Fruit fly (Drosophila melanogaster): ENCODE measurements around the gene Alr.

Alr gene

dm6 chrX:19730844-19731243 lies 17.3 kb upstream of the Alr start, which contains the start of gene AP-1-2beta (continued):
- TF ChIP-seq CG1832 (GFP tag; optimal IDR thresholded peaks at IDR 0.05) (no peak), CG13287 (GFP tag; IDR thresholded peaks at IDR 0.05; ENCODE audit: partially characterized antibody) (peak; percentile 57), Opbp (GFP tag; IDR thresholded peaks at IDR 0.05; ENCODE audit: partially characterized antibody) (no peak), CG4360 (GFP tag; IDR thresholded peaks at IDR 0.05) (no peak), cas (GFP tag; IDR thresholded peaks at IDR 0.05) (no peak), YL-1 (GFP tag; optimal IDR thresholded peaks at IDR 0.05) (peak; percentile 70), Hmr (GFP tag; optimal IDR thresholded peaks at IDR 0.05) (no peak), CG32772 (GFP tag; IDR thresholded peaks at IDR 0.05) (no peak), hkb (optimal IDR thresholded peaks at IDR 0.05) (no peak), hkb (GFP tag; IDR thresholded peaks at IDR 0.05) (no peak), Stat92E (GFP tag; optimal IDR thresholded peaks at IDR 0.05) (no peak), zfh1 (GFP tag; IDR thresholded peaks at IDR 0.05) (no peak), bowl (GFP tag; IDR thresholded peaks at IDR 0.05) (no peak), CG13296 (GFP tag; optimal IDR thresholded peaks at IDR 0.05) (no peak), Neu2 (GFP tag; optimal IDR thresholded peaks at IDR 0.05; ENCODE audit: borderline replicate concordance) (no peak), vnd (GFP tag; IDR thresholded peaks at IDR 0.05; ENCODE audit: partially characterized antibody) (no peak), corto (GFP tag; optimal IDR thresholded peaks at IDR 0.05) (no peak), CG11398 (GFP tag; optimal IDR thresholded peaks at IDR 0.05) (no peak), CG6689 (GFP tag; IDR thresholded peaks at IDR 0.05) (no peak), p53 (GFP tag; optimal IDR thresholded peaks at IDR 0.05) (no peak), ems (GFP tag; optimal IDR thresholded peaks at IDR 0.05) (no peak), Pdp1 (GFP tag; optimal IDR thresholded peaks at IDR 0.05) (no peak), org-1 (GFP tag; optimal IDR thresholded peaks at IDR 0.05) (no peak), inv (GFP tag; IDR thresholded peaks at IDR 0.05; ENCODE audit: partially characterized antibody) (no peak), Drgx (GFP tag; IDR thresholded peaks at IDR 0.05) (no peak), CG14014 (GFP tag; IDR thresholded peaks at IDR 0.05) (no peak), sc (optimal IDR thresholded peaks at IDR 0.05) (no peak), sc (GFP tag; optimal IDR thresholded peaks at IDR 0.05) (no peak), Chrac-16 (GFP tag; optimal IDR thresholded peaks at IDR 0.05) (no peak), Atf3 (GFP tag; optimal IDR thresholded peaks at IDR 0.05) (no peak), pzg (GFP tag; optimal IDR thresholded peaks at IDR 0.05) (peak; percentile 55), sens-2 (GFP tag; IDR thresholded peaks at IDR 0.05) (no peak), NK7.1 (GFP tag; optimal IDR thresholded peaks at IDR 0.05) (no peak), zf30C (GFP tag; optimal IDR thresholded peaks at IDR 0.05) (no peak), CG4282 (GFP tag; optimal IDR thresholded peaks at IDR 0.05) (no peak), esg (GFP tag; conservative IDR thresholded peaks at IDR 0.05) (no peak), fd96Cb (tag; optimal IDR thresholded peaks at IDR 0.05) (no peak), mld (GFP tag; IDR thresholded peaks at IDR 0.05; ENCODE audit: partially characterized antibody) (peak; percentile 54; the same call in 1 of the 3 replicates), CG8924 (tag; optimal IDR thresholded peaks at IDR 0.05) (no peak), CG4424 (GFP tag; optimal IDR thresholded peaks at IDR 0.05) (no peak), Nf-YA (GFP tag; IDR thresholded peaks at IDR 0.05) (no peak), onecut (GFP tag; IDR thresholded peaks at IDR 0.05) (no peak), CG2875 (GFP tag; optimal IDR thresholded peaks at IDR 0.05) (no peak), al (GFP tag; IDR thresholded peaks at IDR 0.05) (no peak), CG7745 (tag; optimal IDR thresholded peaks at IDR 0.05) (no peak), dm (GFP tag; optimal IDR thresholded peaks at IDR 0.05) (no peak), CG1024 (GFP tag; IDR thresholded peaks at IDR 0.05) (no peak), Nf-YC (tag; optimal IDR thresholded peaks at IDR 0.05) (no peak), Gsc (GFP tag; IDR thresholded peaks at IDR 0.05) (no peak), CG4617 (GFP tag; optimal IDR thresholded peaks at IDR 0.05; ENCODE audit: borderline replicate concordance) (peak; percentile 56), CG6683 (GFP tag; optimal IDR thresholded peaks at IDR 0.05) (no peak), Aef1 (GFP tag; IDR thresholded peaks at IDR 0.05) (no peak)
